Fruit fly (Drosophila melanogaster): Measurements from ENCODE around the gene Arv1.

The Arv1 gene

DNA sequence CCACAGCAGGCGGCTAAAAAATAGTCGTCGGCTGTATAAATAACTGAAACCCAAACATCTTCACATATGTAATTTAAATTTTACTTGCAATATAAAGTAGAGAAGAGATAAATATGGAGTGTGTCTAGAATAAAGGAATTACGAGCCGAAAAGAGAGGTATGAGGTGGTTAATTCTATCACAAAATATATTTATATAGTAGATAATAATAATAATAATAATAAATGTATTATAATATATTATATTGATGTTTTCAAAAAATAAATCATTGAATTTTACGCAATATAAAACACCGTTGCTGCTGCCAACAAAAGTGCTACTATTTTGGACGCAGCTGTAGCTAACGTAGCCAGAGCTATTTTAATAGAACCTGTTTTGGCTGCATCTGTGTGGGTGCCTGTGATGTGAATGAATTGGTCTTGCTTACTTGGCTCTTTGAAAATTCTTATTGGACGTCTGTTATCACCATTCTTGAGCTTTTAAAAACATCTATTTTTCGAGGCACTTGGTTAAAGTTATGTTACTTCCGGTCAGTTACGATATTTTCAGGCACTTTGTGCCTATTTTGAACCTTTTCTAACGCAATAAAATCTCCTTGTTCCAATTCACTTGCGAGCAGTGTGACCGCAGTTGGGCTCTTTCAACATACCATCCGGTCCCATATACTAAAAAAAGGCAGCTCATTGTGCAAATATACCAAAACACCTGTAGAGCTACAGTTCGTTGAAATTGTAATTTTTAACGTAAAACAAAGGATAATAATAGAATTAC lies 32.1 kb downstream of the Arv1 start, which contains the start of gene Hr78:
Hr78 (minus strand) TSS at position 630 of the 770 bp plus-strand sequence.
- TF ChIP-seq CG17801 (GFP tag; optimal IDR thresholded peaks at IDR 0.05; ENCODE audit: partially characterized antibody), result peak; percentile 67

DNA sequence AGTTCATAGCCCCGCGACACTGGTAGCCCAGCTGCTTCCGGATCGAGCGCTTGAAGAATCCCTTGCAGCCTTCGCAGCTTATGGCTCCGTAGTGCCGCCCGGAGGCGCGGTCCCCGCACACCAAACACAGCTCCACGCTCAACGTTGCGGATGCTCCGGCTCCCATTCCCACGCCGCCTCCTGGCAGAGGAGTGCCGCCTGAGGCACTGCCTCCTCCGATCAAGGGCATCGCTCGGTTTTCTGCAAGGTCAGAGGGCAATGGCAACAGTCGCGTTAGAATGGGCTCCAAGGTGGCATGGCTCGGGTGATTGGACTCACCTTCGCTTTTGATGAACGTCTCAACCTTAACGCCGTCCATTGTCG lies 32.6 kb downstream of the Arv1 start:
- TF ChIP-seq CG17801 (GFP tag; optimal IDR thresholded peaks at IDR 0.05; ENCODE audit: partially characterized antibody), result no peak

DNA sequence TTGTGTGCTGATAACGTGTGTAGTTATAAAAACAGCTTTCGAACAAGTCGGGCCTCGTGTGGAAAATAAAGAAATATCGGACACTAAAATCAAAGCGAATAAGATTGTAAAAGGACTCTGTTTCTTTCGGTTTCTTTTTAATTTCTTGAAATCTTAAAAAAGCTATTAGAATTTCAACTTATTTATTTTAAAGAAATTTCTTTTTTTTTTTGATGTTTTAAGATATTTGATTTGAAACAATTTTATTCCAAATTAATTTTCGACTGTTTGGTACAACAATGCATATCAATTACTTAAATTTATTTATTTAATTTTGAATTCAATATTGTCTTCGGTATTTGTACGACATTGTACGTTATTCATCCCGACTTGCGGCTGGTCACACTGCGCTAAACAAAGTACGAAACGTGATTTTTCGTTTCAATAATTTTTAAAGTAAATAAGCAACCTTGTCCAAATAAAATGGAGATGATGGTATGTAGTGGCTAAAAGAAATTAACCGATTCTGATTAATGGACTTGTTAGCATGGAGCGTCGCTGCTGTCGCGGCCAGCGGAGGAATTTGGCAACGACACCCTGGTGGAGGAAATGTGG lies 36.3 kb downstream of the Arv1 start, which contains the start of the genes CG7202 and CG7519:
CG7202 (minus strand) TSS at position 51 of the 594 bp plus-strand sequence.
CG7519 (plus strand) TSS at position 361 of the 594 bp plus-strand sequence.
- no peak for TF ChIP-seq CG17801 (GFP tag; optimal IDR thresholded peaks at IDR 0.05; ENCODE audit: partially characterized antibody)

DNA sequence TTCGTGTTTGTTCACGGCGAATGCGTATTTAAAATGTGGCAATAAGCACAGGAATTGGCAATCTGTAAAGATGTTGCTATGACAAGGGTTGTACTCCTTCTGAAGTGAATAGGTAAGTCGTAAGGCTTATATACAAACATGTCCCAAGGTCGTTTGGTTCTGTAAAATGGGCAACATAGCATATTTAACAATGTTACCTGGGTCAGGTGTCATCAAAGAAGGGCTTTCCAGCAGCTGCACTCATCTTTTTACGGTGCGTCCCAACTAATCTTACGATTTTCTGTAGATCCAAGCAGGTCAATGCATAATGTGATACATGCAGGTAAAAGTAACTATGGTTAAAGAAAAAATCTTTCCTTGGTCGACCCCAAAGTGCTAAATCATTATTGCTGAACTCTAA lies 38.6 kb downstream of the Arv1 start, which contains the start of gene Neu2:
Neu2 (minus strand) TSS at position 101 of the 400 bp plus-strand sequence.
- TF ChIP-seq CG17801 (GFP tag; optimal IDR thresholded peaks at IDR 0.05; ENCODE audit: partially characterized antibody), result no peak

DNA sequence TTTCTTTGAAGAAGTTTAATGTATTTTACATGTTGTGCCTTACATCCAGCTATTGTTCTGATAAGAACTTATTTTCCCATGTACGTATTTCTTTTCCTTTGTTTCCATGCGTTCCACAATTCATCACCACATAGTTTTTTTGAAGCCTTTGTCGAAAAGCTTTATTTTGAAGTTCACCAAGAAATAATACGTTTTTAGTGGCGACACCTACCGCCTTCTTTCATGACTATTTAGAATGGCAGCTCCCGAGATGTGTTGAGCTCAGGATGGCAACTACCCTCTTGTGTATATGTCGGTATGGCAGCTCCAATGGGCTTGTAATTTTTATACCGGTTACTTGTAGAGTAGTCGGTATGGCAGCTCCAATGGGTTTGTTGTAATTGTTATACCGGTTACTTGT lies 45.3 kb downstream of the Arv1 start:
- TF ChIP-seq CG17801 (GFP tag; optimal IDR thresholded peaks at IDR 0.05; ENCODE audit: partially characterized antibody), result no peak

DNA sequence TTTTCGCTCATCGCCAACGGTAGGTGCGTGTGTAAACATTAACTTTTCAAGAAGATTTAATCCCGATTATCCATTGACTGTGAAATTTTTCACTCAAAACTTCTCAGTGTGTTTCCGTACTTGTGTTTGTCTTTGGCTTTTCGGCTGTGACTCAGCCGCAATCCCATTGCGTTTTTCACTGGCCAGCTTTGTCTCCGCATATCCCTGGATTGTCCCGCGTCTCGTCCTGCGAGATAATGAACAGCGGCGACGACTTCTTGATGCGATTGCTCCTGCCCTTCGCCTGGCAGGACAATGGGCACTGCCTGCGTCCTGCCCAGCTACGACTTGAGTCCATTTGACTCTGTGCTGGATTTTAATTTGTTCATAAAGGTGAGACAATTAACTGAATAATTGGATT lies 47.0 kb downstream of the Arv1 start:
- no peak for TF ChIP-seq CG17801 (GFP tag; optimal IDR thresholded peaks at IDR 0.05; ENCODE audit: partially characterized antibody)

DNA sequence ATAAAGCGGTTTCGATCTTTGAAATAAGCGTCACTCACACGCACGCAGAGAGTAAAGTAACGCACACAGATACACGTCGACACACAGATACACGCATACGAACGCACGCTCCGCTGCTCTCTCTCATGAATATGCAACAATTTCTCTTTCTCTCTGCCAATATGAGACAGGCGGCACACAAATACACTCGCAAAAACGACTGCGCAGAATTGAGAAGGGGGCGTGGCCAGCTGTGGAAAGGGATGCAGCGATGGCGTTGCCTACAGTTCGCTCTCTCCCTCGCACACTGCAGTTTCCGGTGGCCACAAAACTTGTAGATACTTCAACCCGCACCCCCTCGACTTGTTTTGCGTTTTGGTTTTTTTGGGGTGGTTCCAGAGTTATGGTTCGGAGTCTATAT lies 49.5 kb downstream of the Arv1 start:
- TF ChIP-seq CG17801 (GFP tag; optimal IDR thresholded peaks at IDR 0.05; ENCODE audit: partially characterized antibody), result no peak
